Fruit fly (Drosophila melanogaster): Measurements from ENCODE around the gene CG43072.

Gene CG43072

dm6 chr3L:21099019-21099447, 33.4 kb downstream of the CG43072 start (continued):
- TF ChIP-seq dl (GFP tag; optimal IDR thresholded peaks at IDR 0.05; ENCODE audit: insufficient read depth in 1 of 2, partially characterized antibody in 2 of 2), result no peak
- TF ChIP-seq Dfd (GFP tag; optimal IDR thresholded peaks at IDR 0.05), result no peak
- peak; percentile 54 for TF ChIP-seq fru (GFP tag; optimal IDR thresholded peaks at IDR 0.05)
- TF ChIP-seq pan (optimal IDR thresholded peaks at IDR 0.05), result no peak
- peak; percentile 2 for TF ChIP-seq Jra (GFP tag; optimal IDR thresholded peaks at IDR 0.05)

dm6 chr3L:21099908-21100307, 34.3 kb downstream of the CG43072 start:
- TF ChIP-seq fru (GFP tag; optimal IDR thresholded peaks at IDR 0.05) (no peak), dl (GFP tag; optimal IDR thresholded peaks at IDR 0.05; ENCODE audit: insufficient read depth in 1 of 2, partially characterized antibody in 2 of 2) (peak; percentile 27 to 35), h (GFP tag; optimal IDR thresholded peaks at IDR 0.05) (no peak), Dif (GFP tag; optimal IDR thresholded peaks at IDR 0.05; ENCODE audit: partially characterized antibody) (peak; percentile 43)

- TF ChIP-seq sv (GFP tag; optimal IDR thresholded peaks at IDR 0.05), result no peak
- peak; percentile 35 for TF ChIP-seq fru (GFP tag; optimal IDR thresholded peaks at IDR 0.05)
- TF ChIP-seq Rel (GFP tag; optimal IDR thresholded peaks at IDR 0.05), result no peak
- no peak for TF ChIP-seq Rel (tag; optimal IDR thresholded peaks at IDR 0.05)
- TF ChIP-seq Hnf4 (GFP tag; optimal IDR thresholded peaks at IDR 0.05), result no peak
- peak; percentile 30 for TF ChIP-seq ey (GFP tag; optimal IDR thresholded peaks at IDR 0.05)
- no peak for TF ChIP-seq Dif (GFP tag; optimal IDR thresholded peaks at IDR 0.05; ENCODE audit: partially characterized antibody)
- TF ChIP-seq dmrt93B (GFP tag; optimal IDR thresholded peaks at IDR 0.05), result peak; percentile 29
- TF ChIP-seq usp (GFP tag; optimal IDR thresholded peaks at IDR 0.05), result no peak
- peak in 1 of 2 experiments; percentile 66 for TF ChIP-seq foxo (GFP tag; optimal IDR thresholded peaks at IDR 0.05)
- TF ChIP-seq Hr83 (GFP tag; optimal IDR thresholded peaks at IDR 0.05; ENCODE audit: poor library complexity, severe bottlenecking), result no peak
- TF ChIP-seq rgr (GFP tag; optimal IDR thresholded peaks at IDR 0.05), result peak; percentile 46
- TF ChIP-seq pan (optimal IDR thresholded peaks at IDR 0.05), result no peak
- TF ChIP-seq Dfd (GFP tag; optimal IDR thresholded peaks at IDR 0.05), result no peak
- peak; percentile 35 for TF ChIP-seq psq (GFP tag; optimal IDR thresholded peaks at IDR 0.05)
- TF ChIP-seq woc (GFP tag; optimal IDR thresholded peaks at IDR 0.05), result no peak
- no peak for TF ChIP-seq lola (GFP tag; optimal IDR thresholded peaks at IDR 0.05)
- no peak for TF ChIP-seq Vsx2 (GFP tag; optimal IDR thresholded peaks at IDR 0.05; ENCODE audit: partially characterized antibody)
- TF ChIP-seq dsf (GFP tag; optimal IDR thresholded peaks at IDR 0.05; ENCODE audit: borderline replicate concordance), result no peak
- no peak for TF ChIP-seq dl (GFP tag; optimal IDR thresholded peaks at IDR 0.05; ENCODE audit: insufficient read depth in 1 of 2, partially characterized antibody in 2 of 2)
- TF ChIP-seq br (GFP tag; optimal IDR thresholded peaks at IDR 0.05), result no peak
- TF ChIP-seq tai (GFP tag; optimal IDR thresholded peaks at IDR 0.05), result no peak
- TF ChIP-seq Abd-B (GFP tag; optimal IDR thresholded peaks at IDR 0.05), result no peak
- TF ChIP-seq brk (GFP tag; optimal IDR thresholded peaks at IDR 0.05), result no peak
- peak; percentile 56 for TF ChIP-seq h (GFP tag; optimal IDR thresholded peaks at IDR 0.05)
- TF ChIP-seq Sp1 (GFP tag; optimal IDR thresholded peaks at IDR 0.05), result peak; percentile 32
- TF ChIP-seq jim (GFP tag; optimal IDR thresholded peaks at IDR 0.05), result no peak
- no peak for TF ChIP-seq Myc (optimal IDR thresholded peaks at IDR 0.05)
- no peak for TF ChIP-seq sage (GFP tag; optimal IDR thresholded peaks at IDR 0.05)
- no peak for TF ChIP-seq CrebA (GFP tag; optimal IDR thresholded peaks at IDR 0.05; ENCODE audit: borderline replicate concordance)
- no peak for TF ChIP-seq GATAd (GFP tag; optimal IDR thresholded peaks at IDR 0.05)
- no peak for TF ChIP-seq Jra (GFP tag; optimal IDR thresholded peaks at IDR 0.05)
- TF ChIP-seq CG32264 (GFP tag; optimal IDR thresholded peaks at IDR 0.05), result no peak
- peak; percentile 64 for TF ChIP-seq HLH106 (tag; optimal IDR thresholded peaks at IDR 0.05)
- TF ChIP-seq N (GFP tag; optimal IDR thresholded peaks at IDR 0.05), result no peak
- no peak for TF ChIP-seq Hr78 (GFP tag; optimal IDR thresholded peaks at IDR 0.05)
- TF ChIP-seq CG9705 (GFP tag; optimal IDR thresholded peaks at IDR 0.05), result peak; percentile 8
- no peak for TF ChIP-seq Mio (GFP tag; optimal IDR thresholded peaks at IDR 0.05)
- peak; percentile 62 for TF ChIP-seq OdsH (GFP tag; optimal IDR thresholded peaks at IDR 0.05)
Measured at dm6 chr3L:21100429-21100828, 34.8 kb downstream of the CG43072 start.

Data from whole organism, wandering third instar larva.